Worm (Caenorhabditis elegans): ENCODE results near the gene pdfr-1.

- TF ChIP-seq nhr-237 (tag; optimal IDR thresholded peaks at IDR 0.05) = no peak
- TF ChIP-seq elt-2 (tag; optimal IDR thresholded peaks at IDR 0.05) = no peak
- TF ChIP-seq pqm-1 (tag; optimal IDR thresholded peaks at IDR 0.05) = no peak
- TF ChIP-seq nhr-77 (tag; optimal IDR thresholded peaks at IDR 0.05) = no peak
- no peak for TF ChIP-seq ceh-9 (tag; optimal IDR thresholded peaks at IDR 0.05)
- no peak for TF ChIP-seq unc-62 (GFP tag; optimal IDR thresholded peaks at IDR 0.05)
Observed at ce11 chrIII:6653932-6654331, 2.0 kb upstream of the pdfr-1 start.

All from whole organism, L3 larva.